Fruit fly (Drosophila melanogaster): Measurements from ENCODE around the gene opa.

Gene opa

DNA sequence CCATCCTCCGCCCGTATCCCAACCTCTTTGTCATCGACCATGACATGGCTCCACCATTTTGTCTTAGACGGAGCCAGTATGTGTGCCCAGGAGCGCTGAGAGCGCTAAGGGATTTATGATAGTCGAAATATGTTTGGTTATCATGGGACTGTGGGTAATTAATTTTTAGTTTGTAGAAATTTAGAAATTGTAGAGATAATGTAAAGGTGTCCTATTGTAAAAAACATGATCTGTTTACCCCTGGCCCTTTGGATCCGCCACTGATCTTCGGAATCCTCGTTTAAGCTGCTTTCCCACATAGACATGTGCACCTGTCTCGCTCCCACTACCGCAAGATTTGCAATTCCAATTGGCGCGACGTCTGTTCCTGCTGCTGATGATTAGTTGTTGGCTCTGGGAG is 49.2 kb downstream of the opa start:
- TF ChIP-seq psq (GFP tag; optimal IDR thresholded peaks at IDR 0.05) (no peak), fru (GFP tag; optimal IDR thresholded peaks at IDR 0.05) (peak; percentile 6), dl (GFP tag; optimal IDR thresholded peaks at IDR 0.05; ENCODE audit: insufficient read depth in 1 of 2, partially characterized antibody in 2 of 2) (no peak), HLH106 (tag; optimal IDR thresholded peaks at IDR 0.05) (peak; percentile 0)

DNA sequence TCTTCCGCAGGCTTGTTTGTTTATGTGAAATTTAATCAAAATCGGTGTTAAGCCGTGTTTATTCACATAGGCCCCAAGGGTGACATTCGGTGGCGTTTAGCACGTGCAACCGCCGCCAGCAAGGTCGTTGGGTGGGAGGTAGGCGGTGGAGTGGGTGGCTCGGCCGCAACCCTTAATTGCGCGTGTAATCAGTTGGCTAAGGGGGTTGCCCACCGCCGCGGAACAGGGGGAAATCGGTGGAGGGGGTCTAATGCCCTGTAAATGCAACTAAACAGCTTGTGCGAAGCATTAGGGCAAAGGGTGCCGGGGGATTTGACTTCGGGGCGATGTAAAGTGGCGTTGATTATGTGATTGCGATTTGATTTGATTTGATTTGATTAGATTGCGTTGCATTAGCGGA is 51.0 kb downstream of the opa start:
- no peak for TF ChIP-seq Hnf4 (GFP tag; optimal IDR thresholded peaks at IDR 0.05)
- TF ChIP-seq dl (GFP tag; optimal IDR thresholded peaks at IDR 0.05; ENCODE audit: insufficient read depth in 1 of 2, partially characterized antibody in 2 of 2), result no peak
- no peak for TF ChIP-seq foxo (GFP tag; optimal IDR thresholded peaks at IDR 0.05)
- no peak for TF ChIP-seq Mio (GFP tag; optimal IDR thresholded peaks at IDR 0.05)
- TF ChIP-seq GATAd (GFP tag; optimal IDR thresholded peaks at IDR 0.05), result no peak
- TF ChIP-seq OdsH (GFP tag; optimal IDR thresholded peaks at IDR 0.05), result no peak

DNA sequence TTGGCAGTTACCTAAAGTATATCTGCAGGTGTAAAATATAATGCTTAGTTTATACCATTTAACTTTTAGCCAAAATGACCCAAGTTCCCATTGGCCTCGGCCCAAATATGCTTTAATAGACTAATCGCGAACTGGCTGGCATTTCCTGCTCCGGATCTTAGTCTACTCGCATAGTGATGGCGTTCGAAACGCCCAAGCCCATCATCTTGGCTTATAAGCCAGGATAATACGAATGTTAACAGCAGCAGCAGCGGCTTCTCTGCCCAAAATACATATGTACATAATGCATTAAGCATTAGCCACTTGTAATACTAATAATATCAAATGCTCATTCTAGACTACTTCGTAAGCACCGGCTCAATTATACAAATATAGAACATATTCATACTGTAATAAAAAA is 52.2 kb downstream of the opa start:
- TF ChIP-seq woc (GFP tag; optimal IDR thresholded peaks at IDR 0.05), result no peak
- no peak for TF ChIP-seq Vsx2 (GFP tag; optimal IDR thresholded peaks at IDR 0.05; ENCODE audit: partially characterized antibody)
- TF ChIP-seq Mio (GFP tag; optimal IDR thresholded peaks at IDR 0.05), result no peak
- no peak for TF ChIP-seq sage (GFP tag; optimal IDR thresholded peaks at IDR 0.05)
- TF ChIP-seq dsf (GFP tag; optimal IDR thresholded peaks at IDR 0.05; ENCODE audit: borderline replicate concordance), result no peak
- no peak for TF ChIP-seq foxo (GFP tag; optimal IDR thresholded peaks at IDR 0.05)
- no peak for TF ChIP-seq Myc (optimal IDR thresholded peaks at IDR 0.05)
- TF ChIP-seq jim (GFP tag; optimal IDR thresholded peaks at IDR 0.05), result no peak
- no peak for TF ChIP-seq rgr (GFP tag; optimal IDR thresholded peaks at IDR 0.05)
- no peak for TF ChIP-seq Hr83 (GFP tag; optimal IDR thresholded peaks at IDR 0.05; ENCODE audit: poor library complexity, severe bottlenecking)
- TF ChIP-seq Rel (GFP tag; optimal IDR thresholded peaks at IDR 0.05), result no peak
- no peak for TF ChIP-seq Rel (tag; optimal IDR thresholded peaks at IDR 0.05)
- TF ChIP-seq Abd-B (GFP tag; optimal IDR thresholded peaks at IDR 0.05), result no peak
- no peak for TF ChIP-seq CG9705 (GFP tag; optimal IDR thresholded peaks at IDR 0.05)
- no peak for TF ChIP-seq Dfd (GFP tag; optimal IDR thresholded peaks at IDR 0.05)
- TF ChIP-seq pan (optimal IDR thresholded peaks at IDR 0.05), result no peak
- no peak for TF ChIP-seq CrebA (GFP tag; optimal IDR thresholded peaks at IDR 0.05; ENCODE audit: borderline replicate concordance)
- no peak for TF ChIP-seq dmrt93B (GFP tag; optimal IDR thresholded peaks at IDR 0.05)
- no peak for TF ChIP-seq Hr78 (GFP tag; optimal IDR thresholded peaks at IDR 0.05)
- TF ChIP-seq HLH106 (tag; optimal IDR thresholded peaks at IDR 0.05), result no peak

DNA sequence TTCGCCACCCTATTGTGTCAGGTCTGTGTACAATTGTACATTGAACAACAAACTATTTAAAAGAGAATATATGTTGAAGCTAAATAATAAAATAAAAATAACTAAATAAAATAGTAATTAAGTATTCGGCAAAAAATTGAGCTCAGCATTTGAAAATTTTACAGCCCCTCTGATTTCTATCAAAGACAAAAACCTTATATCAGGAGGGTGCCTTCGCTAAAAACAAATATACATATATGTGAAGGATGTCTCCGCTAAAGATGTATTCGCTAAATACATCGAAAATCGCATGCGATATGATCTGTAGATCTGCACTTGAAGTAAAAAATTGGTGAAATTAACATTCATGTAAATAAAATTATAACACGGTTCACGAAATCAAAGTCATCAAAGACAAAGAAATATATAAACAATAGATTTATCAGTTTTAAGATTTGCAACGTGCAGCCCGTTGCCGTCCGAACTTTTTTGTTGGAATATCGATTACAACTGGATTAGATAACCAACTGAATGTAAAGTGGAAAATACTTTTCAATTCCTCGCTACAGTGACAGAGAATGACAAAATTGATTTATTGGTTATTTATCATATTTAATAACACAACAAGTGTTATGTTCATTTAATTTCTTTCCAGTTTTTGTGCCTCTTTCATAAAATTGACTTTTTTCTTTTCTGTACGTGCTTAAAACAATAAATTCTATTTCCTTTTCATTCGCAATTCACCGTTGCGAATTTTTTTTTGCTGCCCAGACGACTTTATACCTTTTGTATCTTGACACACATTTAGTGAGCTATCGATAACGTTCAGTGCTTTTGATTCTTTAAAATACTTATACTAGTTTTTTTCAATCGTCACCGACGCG is 53.4 kb downstream of the opa start, which contains the start of gene Gnf1:
Gene Gnf1, plus strand, starts transcription at position 859 of the 863 bp plus-strand sequence.
- TF ChIP-seq Hnf4 (GFP tag; optimal IDR thresholded peaks at IDR 0.05) (peak; percentile 3), GATAd (GFP tag; optimal IDR thresholded peaks at IDR 0.05) (no peak), Myc (optimal IDR thresholded peaks at IDR 0.05) (peak; percentile 40), woc (GFP tag; optimal IDR thresholded peaks at IDR 0.05) (peak; percentile 6)

DNA sequence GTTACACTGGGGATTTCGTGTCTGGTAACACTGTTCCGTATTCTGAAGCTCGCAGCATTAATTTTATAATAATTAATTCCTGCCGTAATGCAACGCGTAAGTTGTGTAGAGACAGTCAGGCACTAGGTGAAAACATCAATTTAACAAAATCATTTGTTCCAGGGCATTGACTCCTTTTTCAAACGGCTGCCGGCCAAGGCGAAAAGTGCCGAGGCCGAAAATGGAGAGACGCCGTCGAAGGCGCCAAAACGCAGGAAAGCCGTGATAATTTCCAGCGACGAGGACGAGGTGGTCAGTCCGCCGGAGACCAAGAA is 54.0 kb downstream of the opa start:
- TF ChIP-seq sage (GFP tag; optimal IDR thresholded peaks at IDR 0.05) (no peak), CG32264 (GFP tag; optimal IDR thresholded peaks at IDR 0.05) (no peak), HLH106 (tag; optimal IDR thresholded peaks at IDR 0.05) (no peak), Dif (GFP tag; optimal IDR thresholded peaks at IDR 0.05; ENCODE audit: partially characterized antibody) (no peak), Jra (GFP tag; optimal IDR thresholded peaks at IDR 0.05) (no peak), Mio (GFP tag; optimal IDR thresholded peaks at IDR 0.05) (no peak)

DNA sequence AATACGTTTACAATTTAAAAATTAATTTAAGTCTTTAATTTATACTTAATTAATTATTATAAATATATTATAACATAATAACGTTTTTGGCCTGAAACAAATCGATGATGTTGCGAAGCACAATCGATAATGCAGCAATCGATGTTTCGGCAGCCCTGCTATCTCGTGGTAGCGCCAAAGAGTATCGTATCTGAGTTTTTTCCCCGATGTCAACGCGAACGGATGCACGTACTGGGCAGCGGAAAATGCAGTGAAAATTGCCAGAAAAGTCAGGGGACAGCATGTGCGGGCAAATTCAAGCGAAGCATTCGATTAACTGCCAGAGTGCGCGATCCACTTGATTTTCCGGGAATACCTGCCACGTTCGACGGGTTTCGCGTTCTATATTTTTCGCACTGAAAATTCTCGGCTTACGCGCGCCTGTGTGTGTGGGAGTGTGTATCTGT is 57.8 kb downstream of the opa start, which contains the start of gene Cdep:
Gene Cdep, plus strand, starts transcription at position 188 of the 446 bp plus-strand sequence.
- TF ChIP-seq N (GFP tag; optimal IDR thresholded peaks at IDR 0.05) (no peak), usp (GFP tag; optimal IDR thresholded peaks at IDR 0.05) (no peak), foxo (GFP tag; optimal IDR thresholded peaks at IDR 0.05) (peak in 1 of 2 experiments; percentile 37), Rel (GFP tag; optimal IDR thresholded peaks at IDR 0.05) (no peak), Rel (tag; optimal IDR thresholded peaks at IDR 0.05) (peak; percentile 98), Vsx2 (GFP tag; optimal IDR thresholded peaks at IDR 0.05; ENCODE audit: partially characterized antibody) (no peak), fru (GFP tag; optimal IDR thresholded peaks at IDR 0.05) (no peak), pan (optimal IDR thresholded peaks at IDR 0.05) (no peak), CrebA (GFP tag; optimal IDR thresholded peaks at IDR 0.05; ENCODE audit: borderline replicate concordance) (no peak), psq (GFP tag; optimal IDR thresholded peaks at IDR 0.05) (no peak), GATAd (GFP tag; optimal IDR thresholded peaks at IDR 0.05) (no peak), Dfd (GFP tag; optimal IDR thresholded peaks at IDR 0.05) (no peak), sv (GFP tag; optimal IDR thresholded peaks at IDR 0.05) (no peak), OdsH (GFP tag; optimal IDR thresholded peaks at IDR 0.05) (no peak), Abd-B (GFP tag; optimal IDR thresholded peaks at IDR 0.05) (no peak), h (GFP tag; optimal IDR thresholded peaks at IDR 0.05) (peak; percentile 6), sage (GFP tag; optimal IDR thresholded peaks at IDR 0.05) (no peak), jim (GFP tag; optimal IDR thresholded peaks at IDR 0.05) (no peak), Hr83 (GFP tag; optimal IDR thresholded peaks at IDR 0.05; ENCODE audit: poor library complexity, severe bottlenecking) (peak; percentile 72), dsf (GFP tag; optimal IDR thresholded peaks at IDR 0.05; ENCODE audit: borderline replicate concordance) (no peak), dl (GFP tag; optimal IDR thresholded peaks at IDR 0.05; ENCODE audit: insufficient read depth in 1 of 2, partially characterized antibody in 2 of 2) (no peak), Hnf4 (GFP tag; optimal IDR thresholded peaks at IDR 0.05) (peak; percentile 45), br (GFP tag; optimal IDR thresholded peaks at IDR 0.05) (peak; percentile 43), dmrt93B (GFP tag; optimal IDR thresholded peaks at IDR 0.05) (peak; percentile 18), Sp1 (GFP tag; optimal IDR thresholded peaks at IDR 0.05) (peak; percentile 52), Hr78 (GFP tag; optimal IDR thresholded peaks at IDR 0.05) (no peak)
